Worm (Caenorhabditis elegans) whole organism, L4 larva: ENCODE measurements around the gene pgl-3.

Source experiments
- F44E2.7 ChIP-seq: fragments of 200-800 bp; sonication (Bioruptor generic); IDR thresholded peaks from 2 replicates; pipeline ENCODE4 v2.1.2; 2022; ENCODE audit warnings: missing genetic modification characterization, missing compliant biosample characterization
- ZK546.5 ChIP-seq, 2 experiments: sonication (generic microtip); optimal IDR thresholded peaks; 2 replicates each; lab custom pipeline; 2017; ENCODE audit warnings: missing biosample characterization in 2 of 2, missing genetic modification characterization in 2 of 2
- ceh-20 ChIP-seq: fragments of 200-800 bp; sonication (Bioruptor generic); IDR thresholded peaks from 2 replicates; pipeline ENCODE4 v1.3.6; 2022; ENCODE audit warnings: missing genetic modification reagents, missing genetic modification characterization, missing compliant biosample characterization
- ceh-28 ChIP-seq: fragments of 150-350 bp; optimal IDR thresholded peaks from 2 replicates; lab custom pipeline; 2014; ENCODE audit warnings: missing biosample characterization, missing genetic modification reagents, missing genetic modification characterization
- ctbp-1 ChIP-seq: fragments of 200-800 bp; sonication (Bioruptor generic); IDR thresholded peaks from 2 replicates; pipeline ENCODE4 v1.3.6; 2022; ENCODE audit warnings: missing genetic modification reagents, missing genetic modification characterization, missing compliant biosample characterization
- dmd-6 ChIP-seq: fragments of 200-800 bp; sonication (Bioruptor generic); IDR thresholded peaks from 2 replicates; pipeline ENCODE4 v1.3.6; 2022; ENCODE audit warnings: missing genetic modification reagents, missing genetic modification characterization, missing compliant biosample characterization
- hlh-30 ChIP-seq: sonication (generic microtip); optimal IDR thresholded peaks from 2 replicates; lab custom pipeline; 2017; ENCODE audit warnings: antibody characterized with exemption, mild to moderate bottlenecking, missing genetic modification characterization, missing compliant biosample characterization; ENCODE audit not compliant: insufficient read depth
- lin-1 ChIP-seq: fragments of 200-800 bp; sonication (Bioruptor generic); IDR thresholded peaks from 2 replicates; pipeline ENCODE4 v1.3.6; 2022; ENCODE audit warnings: missing genetic modification reagents, missing genetic modification characterization, missing compliant biosample characterization
- lir-3 ChIP-seq: sonication (generic microtip); optimal IDR thresholded peaks from 2 replicates; lab custom pipeline; 2016; ENCODE audit warnings: mild to moderate bottlenecking, missing genetic modification characterization, missing compliant biosample characterization
- lsy-2 ChIP-seq, 2 experiments: fragments of 150-350 bp in 1 of 2; sonication (generic microtip) in 1 of 2; optimal IDR thresholded peaks; 2 replicates each; lab custom pipeline; 2014 to 2017; ENCODE audit warnings: missing biosample characterization in 2 of 2, missing genetic modification characterization in 2 of 2
- mxl-3 ChIP-seq: fragments of 200-800 bp; sonication (Bioruptor generic); optimal IDR thresholded peaks from 2 replicates; lab custom pipeline; 2018; ENCODE audit warnings: mild to moderate bottlenecking, missing genetic modification characterization, missing compliant biosample characterization
- nhr-10 ChIP-seq: fragments of 150-350 bp; optimal IDR thresholded peaks from 2 replicates; lab custom pipeline; 2014; ENCODE audit warnings: missing biosample characterization, missing genetic modification characterization
- nhr-11 ChIP-seq: fragments of 150-350 bp; optimal IDR thresholded peaks from 2 replicates; lab custom pipeline; 2014; ENCODE audit warnings: missing biosample characterization, missing genetic modification characterization
- nhr-111 ChIP-seq: fragments of 200-800 bp; sonication (Bioruptor generic); optimal IDR thresholded peaks from 2 replicates; lab custom pipeline; 2018; ENCODE audit warnings: mild to moderate bottlenecking, missing genetic modification characterization, missing compliant biosample characterization
- nhr-28 ChIP-seq: fragments of 150-350 bp; optimal IDR thresholded peaks from 2 replicates; lab custom pipeline; 2014; ENCODE audit warnings: missing biosample characterization, missing genetic modification characterization
- nhr-48 ChIP-seq: sonication (generic microtip); optimal IDR thresholded peaks from 2 replicates; lab custom pipeline; 2016; ENCODE audit warnings: mild to moderate bottlenecking, missing genetic modification characterization, missing compliant biosample characterization
- nhr-6 ChIP-seq: fragments of 150-350 bp; optimal IDR thresholded peaks from 2 replicates; lab custom pipeline; 2014; ENCODE audit warnings: missing biosample characterization, missing genetic modification characterization
- pqm-1 ChIP-seq: sonication (generic microtip); optimal IDR thresholded peaks from 2 replicates; lab custom pipeline; 2017; ENCODE audit warnings: missing biosample characterization, missing genetic modification characterization
- sdz-12 ChIP-seq: fragments of 200-800 bp; sonication (Bioruptor generic); optimal IDR thresholded peaks from 2 replicates; lab custom pipeline; 2018; ENCODE audit warnings: mild to moderate bottlenecking, missing genetic modification characterization, missing compliant biosample characterization
- set-16 ChIP-seq: fragments of 200-800 bp; sonication (Bioruptor generic); IDR thresholded peaks from 2 replicates; pipeline ENCODE4 v1.3.6; 2022; ENCODE audit warnings: missing genetic modification reagents, missing genetic modification characterization, missing compliant biosample characterization
- spr-1 ChIP-seq: sonication (generic microtip); optimal IDR thresholded peaks from 2 replicates; lab custom pipeline; 2016; ENCODE audit warnings: mild to moderate bottlenecking, missing genetic modification characterization, missing compliant biosample characterization
- ztf-7 ChIP-seq: fragments of 150-350 bp; optimal IDR thresholded peaks from 2 replicates; lab custom pipeline; 2014; ENCODE audit warnings: missing biosample characterization, missing genetic modification characterization

pgl-3 gene

ce11 chrV:4805847-4806246 is 50.1 kb downstream of the pgl-3 start, which contains the start of gene R02F11.3:
R02F11.3 (minus strand) TSS chrV:4805947.
- TF ChIP-seq ZK546.5 (tag; optimal IDR thresholded peaks at IDR 0.05; lab: Kevin White, UChicago), result no peak
- no peak for TF ChIP-seq nhr-111
- TF ChIP-seq nhr-10 (tag; lab: Kevin White, UChicago), result no peak
- TF ChIP-seq ztf-7 (tag; lab: Kevin White, UChicago), result no peak
- TF ChIP-seq dmd-6 (GFP tag; lab: Robert Waterston, UW), result no peak
- no peak for TF ChIP-seq set-16 (GFP tag; lab: Robert Waterston, UW)
- no peak for TF ChIP-seq lir-3 (tag; lab: Kevin White, UChicago)
- TF ChIP-seq ceh-20 (GFP tag; lab: Robert Waterston, UW), result no peak
- TF ChIP-seq sdz-12 (GFP tag; lab: Kevin White, UChicago), result no peak
- no peak for TF ChIP-seq F44E2.7 (GFP tag; lab: Robert Waterston, UW)
- no peak for TF ChIP-seq nhr-6
- no peak for TF ChIP-seq lin-1 (GFP tag; lab: Robert Waterston, UW)
- TF ChIP-seq ceh-28 (tag; lab: Kevin White, UChicago), result no peak
- no peak for TF ChIP-seq pqm-1 (tag; lab: Kevin White, UChicago)
- TF ChIP-seq nhr-11, result no peak
- TF ChIP-seq ctbp-1 (GFP tag; lab: Robert Waterston, UW), result no peak
- no peak for TF ChIP-seq nhr-48 (tag; lab: Kevin White, UChicago)

DNA sequence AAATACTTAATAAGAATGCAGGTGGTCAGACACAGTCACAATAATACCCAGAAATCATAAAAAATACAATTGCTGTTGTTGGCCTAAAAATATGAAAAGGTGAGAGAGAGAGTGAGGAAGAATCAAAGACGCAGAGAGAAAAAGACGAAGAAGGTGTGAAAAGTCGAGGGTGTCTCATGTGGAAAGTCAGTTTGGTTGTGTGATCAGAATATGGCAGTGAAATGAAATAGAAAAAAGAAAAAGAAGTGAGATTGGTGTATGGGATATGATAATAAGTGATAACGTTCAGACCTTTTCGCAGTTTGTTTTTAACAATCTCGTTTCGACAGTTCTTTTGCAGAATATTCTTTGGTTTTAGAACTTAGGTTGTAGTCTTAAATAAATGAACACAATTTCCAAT is 51.1 kb downstream of the pgl-3 start:
- TF ChIP-seq mxl-3 (GFP tag; lab: Kevin White, UChicago), result peak; percentile 9
- no peak for TF ChIP-seq spr-1
- TF ChIP-seq hlh-30 (tag; lab: Kevin White, UChicago), result peak; percentile 50
- peak; percentile 67 for TF ChIP-seq nhr-28 (tag; lab: Kevin White, UChicago)
- TF ChIP-seq lsy-2 (tag; optimal IDR thresholded peaks at IDR 0.05; lab: Kevin White, UChicago), result no peak
